Fruit fly (Drosophila melanogaster): Measurements from ENCODE around the gene Col4a1.

Col4a1 gene

DNA sequence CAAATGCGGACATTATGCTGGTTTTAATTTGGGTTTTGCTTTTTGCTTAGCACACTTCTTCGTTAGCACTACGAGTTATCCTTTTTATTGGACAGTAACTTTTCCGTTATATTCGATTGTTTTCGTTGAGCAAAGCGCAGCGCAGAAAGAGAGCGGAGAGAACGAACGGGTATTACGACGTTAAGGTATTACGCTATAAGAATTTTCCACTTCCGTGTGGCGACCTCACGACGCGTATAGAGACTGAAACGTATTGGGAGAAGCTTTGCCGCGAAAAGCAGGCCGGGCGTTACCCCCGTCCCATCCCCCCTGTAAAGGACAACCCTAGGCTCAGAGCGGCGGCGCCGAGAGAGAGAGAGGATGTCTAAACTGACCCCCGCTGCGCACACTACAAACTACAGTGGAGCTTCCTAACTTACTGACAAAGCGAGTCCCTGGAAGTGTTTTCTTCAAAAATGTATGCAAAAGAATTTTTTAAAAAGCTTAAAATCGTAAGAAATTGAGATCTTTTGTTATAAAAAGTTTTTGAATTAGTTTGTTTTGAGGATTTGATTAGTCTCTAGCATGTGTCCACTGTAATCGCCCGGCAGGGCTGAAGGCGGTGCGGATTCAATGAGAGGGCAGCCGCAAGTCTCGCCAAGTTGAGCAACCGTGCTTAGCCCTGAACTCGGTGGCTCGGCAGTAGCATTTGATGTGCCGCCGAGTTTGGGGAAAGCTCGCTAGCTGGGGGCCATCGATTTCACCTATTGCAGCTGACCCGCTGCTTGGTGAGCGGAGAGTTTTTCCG is 24.5 kb upstream of the Col4a1 start:
- TF ChIP-seq CG11617 (GFP tag; optimal IDR thresholded peaks at IDR 0.05) (peak; percentile 88), CG1620 (GFP tag; optimal IDR thresholded peaks at IDR 0.05) (peak; percentile 78), CG7045 (GFP tag; optimal IDR thresholded peaks at IDR 0.05) (peak; percentile 97), CG33017 (tag; optimal IDR thresholded peaks at IDR 0.05) (peak; percentile 96), tj (GFP tag; optimal IDR thresholded peaks at IDR 0.05) (peak; percentile 48), ovo (GFP tag; optimal IDR thresholded peaks at IDR 0.05) (peak; percentile 31), CG14711 (tag; optimal IDR thresholded peaks at IDR 0.05) (peak; percentile 90), pad (GFP tag; optimal IDR thresholded peaks at IDR 0.05) (peak; percentile 80), Crg-1 (GFP tag; optimal IDR thresholded peaks at IDR 0.05) (peak; percentile 89), CG5204 (GFP tag; optimal IDR thresholded peaks at IDR 0.05) (peak; percentile 96), kay (GFP tag; ENCODE audit: borderline replicate concordance) (no peak), CG12768 (GFP tag; optimal IDR thresholded peaks at IDR 0.05) (peak; percentile 97), Hr96 (GFP tag; optimal IDR thresholded peaks at IDR 0.05) (peak; percentile 93), cnc (optimal IDR thresholded peaks at IDR 0.05) (no peak), CG7101 (tag; optimal IDR thresholded peaks at IDR 0.05) (peak; percentile 96), Clk (GFP tag; optimal IDR thresholded peaks at IDR 0.05) (peak; percentile 95), toe (GFP tag; optimal IDR thresholded peaks at IDR 0.05) (peak; percentile 93), bab1 (GFP tag; optimal IDR thresholded peaks at IDR 0.05) (peak; percentile 89), Mnt (GFP tag; optimal IDR thresholded peaks at IDR 0.05) (peak; percentile 76), cic (GFP tag; optimal IDR thresholded peaks at IDR 0.05) (peak; percentile 69)

DNA sequence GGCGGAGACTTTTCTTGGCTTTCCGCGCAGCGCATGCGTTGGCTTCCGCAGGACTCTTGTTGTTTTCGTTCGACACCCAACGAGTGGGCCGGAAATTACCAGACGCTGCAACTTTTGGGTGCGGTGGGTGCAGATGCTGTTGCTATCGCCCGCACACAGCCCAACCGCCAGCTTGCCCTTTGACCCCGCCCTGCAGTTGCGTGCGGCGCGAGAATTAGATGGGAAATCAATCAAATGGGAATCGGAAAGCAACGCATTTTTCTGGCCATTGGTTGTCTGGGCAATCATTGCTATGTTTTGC is 24.0 kb upstream of the Col4a1 start:
- no peak for TF ChIP-seq CG7045 (GFP tag; optimal IDR thresholded peaks at IDR 0.05)
- TF ChIP-seq Clk (GFP tag; optimal IDR thresholded peaks at IDR 0.05) = no peak
- TF ChIP-seq CG5204 (GFP tag; optimal IDR thresholded peaks at IDR 0.05) = no peak
- no peak for TF ChIP-seq CG12768 (GFP tag; optimal IDR thresholded peaks at IDR 0.05)
- TF ChIP-seq toe (GFP tag; optimal IDR thresholded peaks at IDR 0.05) = no peak
- TF ChIP-seq CG14711 (tag; optimal IDR thresholded peaks at IDR 0.05) = no peak

DNA sequence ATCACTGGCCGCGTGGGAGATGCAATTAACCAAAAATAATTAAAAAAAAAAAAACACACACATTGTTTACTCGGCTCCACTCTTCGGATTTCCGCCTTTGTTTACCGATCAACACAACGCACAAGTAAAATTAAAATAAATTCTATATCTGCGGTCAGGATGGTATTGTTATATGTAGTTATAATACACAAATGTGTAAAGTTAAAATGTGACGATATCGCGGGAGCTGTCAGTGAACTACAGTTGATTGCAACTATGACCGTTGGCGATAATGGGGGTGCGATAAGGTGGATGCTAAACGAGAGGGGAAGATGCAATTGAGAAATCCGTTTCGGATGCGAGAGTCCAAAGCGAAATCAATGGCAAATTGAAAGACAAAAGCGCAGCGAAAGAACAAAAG is 23.1 kb upstream of the Col4a1 start:
- TF ChIP-seq tj (GFP tag; optimal IDR thresholded peaks at IDR 0.05) = no peak
- TF ChIP-seq CG33017 (tag; optimal IDR thresholded peaks at IDR 0.05) = no peak
- TF ChIP-seq cnc (optimal IDR thresholded peaks at IDR 0.05) = no peak
- TF ChIP-seq ovo (GFP tag; optimal IDR thresholded peaks at IDR 0.05) = peak; percentile 42
- no peak for TF ChIP-seq CG12768 (GFP tag; optimal IDR thresholded peaks at IDR 0.05)

DNA sequence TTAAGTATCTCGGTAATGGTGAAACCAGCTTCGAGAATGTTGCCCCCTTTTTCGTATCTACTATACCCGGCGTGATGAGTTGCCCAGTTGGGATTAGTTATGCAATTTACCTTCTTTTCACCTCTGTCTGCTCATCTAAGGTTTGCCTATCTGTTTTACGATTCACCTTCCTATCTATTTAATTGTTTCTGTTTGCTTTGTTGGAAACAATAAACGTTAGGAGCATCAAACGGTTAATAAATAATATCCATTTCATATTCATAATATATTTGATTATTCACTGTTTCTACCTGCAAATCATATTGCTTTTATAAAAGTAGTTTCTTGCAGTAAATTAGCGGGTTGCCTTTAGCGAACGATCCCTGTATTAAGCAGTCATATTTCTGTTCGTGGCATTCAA is 22.2 kb upstream of the Col4a1 start:
- TF ChIP-seq CG14711 (tag; optimal IDR thresholded peaks at IDR 0.05) = peak; percentile 53
- TF ChIP-seq Hr96 (GFP tag; optimal IDR thresholded peaks at IDR 0.05) = no peak
- no peak for TF ChIP-seq kay (GFP tag; ENCODE audit: borderline replicate concordance)
- no peak for TF ChIP-seq toe (GFP tag; optimal IDR thresholded peaks at IDR 0.05)
- TF ChIP-seq CG12768 (GFP tag; optimal IDR thresholded peaks at IDR 0.05) = peak; percentile 60
- peak; percentile 65 for TF ChIP-seq CG7101 (tag; optimal IDR thresholded peaks at IDR 0.05)
- TF ChIP-seq bab1 (GFP tag; optimal IDR thresholded peaks at IDR 0.05) = peak; percentile 40
- TF ChIP-seq CG33017 (tag; optimal IDR thresholded peaks at IDR 0.05) = peak; percentile 76
- TF ChIP-seq pad (GFP tag; optimal IDR thresholded peaks at IDR 0.05) = peak; percentile 22
- TF ChIP-seq cic (GFP tag; optimal IDR thresholded peaks at IDR 0.05) = peak; percentile 65
- peak; percentile 25 for TF ChIP-seq ovo (GFP tag; optimal IDR thresholded peaks at IDR 0.05)
- peak; percentile 39 for TF ChIP-seq CG7045 (GFP tag; optimal IDR thresholded peaks at IDR 0.05)
- peak; percentile 13 for TF ChIP-seq CG11617 (GFP tag; optimal IDR thresholded peaks at IDR 0.05)
- no peak for TF ChIP-seq Clk (GFP tag; optimal IDR thresholded peaks at IDR 0.05)
- TF ChIP-seq CG1620 (GFP tag; optimal IDR thresholded peaks at IDR 0.05) = no peak
- TF ChIP-seq tj (GFP tag; optimal IDR thresholded peaks at IDR 0.05) = peak; percentile 4

DNA sequence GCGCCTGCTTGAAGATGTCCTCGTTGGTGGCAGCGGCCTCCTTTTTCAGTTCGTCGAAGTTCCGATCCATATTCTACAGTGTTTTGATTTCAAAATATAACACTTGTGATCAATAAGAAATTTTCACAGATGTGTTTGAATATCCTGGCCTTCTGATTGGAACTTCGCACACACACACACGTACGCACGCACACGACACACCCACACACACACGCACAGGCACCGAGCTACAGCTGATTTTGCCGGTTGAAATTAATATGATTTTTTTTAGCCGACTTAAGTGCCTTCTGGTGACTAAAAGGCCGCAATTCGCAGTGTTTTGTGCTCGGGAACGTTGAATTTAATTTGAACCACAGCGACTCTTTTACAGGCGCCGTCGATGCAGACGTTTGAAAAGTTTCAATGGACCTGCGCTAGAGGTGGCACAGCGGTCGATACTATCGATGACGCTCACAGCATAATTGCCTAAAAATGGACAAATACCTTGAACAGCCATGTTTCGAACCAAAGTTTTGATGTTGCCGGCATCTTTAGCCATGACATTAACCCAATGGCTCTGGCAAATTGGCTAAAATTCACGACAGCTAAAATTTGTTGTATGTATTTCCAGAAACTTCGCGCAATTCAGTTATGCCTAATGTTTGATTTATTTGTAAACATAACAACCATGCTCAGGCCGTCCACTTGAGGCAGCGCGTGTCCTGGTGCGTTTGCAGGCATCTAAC is 19.9 kb upstream of the Col4a1 start, which contains the start of gene Rtnl1:
Gene Rtnl1 (minus strand): TSS at position 415 of the 725 bp plus-strand sequence.
- TF ChIP-seq Mnt (GFP tag; optimal IDR thresholded peaks at IDR 0.05) (peak; percentile 42), bab1 (GFP tag; optimal IDR thresholded peaks at IDR 0.05) (peak; percentile 81), CG33017 (tag; optimal IDR thresholded peaks at IDR 0.05) (peak; percentile 34), CG7045 (GFP tag; optimal IDR thresholded peaks at IDR 0.05) (no peak), tj (GFP tag; optimal IDR thresholded peaks at IDR 0.05) (peak; percentile 28), CG1620 (GFP tag; optimal IDR thresholded peaks at IDR 0.05) (peak; percentile 66), toe (GFP tag; optimal IDR thresholded peaks at IDR 0.05) (no peak), CG11617 (GFP tag; optimal IDR thresholded peaks at IDR 0.05) (peak; percentile 11), cnc (optimal IDR thresholded peaks at IDR 0.05) (no peak), CG14711 (tag; optimal IDR thresholded peaks at IDR 0.05) (peak; percentile 33), kay (GFP tag; ENCODE audit: borderline replicate concordance) (no peak), cic (GFP tag; optimal IDR thresholded peaks at IDR 0.05) (peak; percentile 70), Crg-1 (GFP tag; optimal IDR thresholded peaks at IDR 0.05) (peak; percentile 33), CG7101 (tag; optimal IDR thresholded peaks at IDR 0.05) (peak; percentile 17), ovo (GFP tag; optimal IDR thresholded peaks at IDR 0.05) (no peak), CG12768 (GFP tag; optimal IDR thresholded peaks at IDR 0.05) (peak; percentile 26), Hr96 (GFP tag; optimal IDR thresholded peaks at IDR 0.05) (no peak), Clk (GFP tag; optimal IDR thresholded peaks at IDR 0.05) (peak; percentile 15), CG5204 (GFP tag; optimal IDR thresholded peaks at IDR 0.05) (no peak), pad (GFP tag; optimal IDR thresholded peaks at IDR 0.05) (peak; percentile 22)
